Fruit fly (Drosophila melanogaster) whole organism, embryonic: ENCODE measurements around the gene Spn88Eb.

Source experiments
- BEAF-32 ChIP-seq: fragments of 200-800 bp; sonication (Bioruptor generic); optimal IDR thresholded peaks from 3 replicates; lab custom pipeline; 2017; ENCODE audit warnings: missing biosample characterization, missing genetic modification characterization, mild to moderate bottlenecking, moderate library complexity, missing genetic modification reagents
- CG10565 ChIP-seq: fragments of 200-800 bp; sonication (Bioruptor generic); optimal IDR thresholded peaks from 3 replicates; lab custom pipeline; 2016; ENCODE audit warnings: missing biosample characterization, mild to moderate bottlenecking, missing genetic modification characterization
- CG10959 ChIP-seq: fragments of 200-800 bp; sonication (Bioruptor generic); IDR thresholded peaks from 2 replicates; pipeline ENCODE4 v1.3.6; 2022; ENCODE audit warnings: missing biosample characterization, missing genetic modification characterization
- CG11560 ChIP-seq: fragments of 200-800 bp; sonication (Bioruptor generic); IDR thresholded peaks from 3 replicates; pipeline ENCODE4 v1.3.6; 2022; ENCODE audit warnings: missing biosample characterization, missing genetic modification characterization
- CG12155 ChIP-seq: fragments of 200-800 bp; sonication (Bioruptor generic); optimal IDR thresholded peaks from 3 replicates; lab custom pipeline; 2016; ENCODE audit warnings: missing biosample characterization, missing genetic modification characterization
- CG12391 ChIP-seq: fragments of 200-800 bp; sonication (Bioruptor generic); optimal IDR thresholded peaks from 3 replicates; lab custom pipeline; 2018; ENCODE audit warnings: missing biosample characterization, mild to moderate bottlenecking, missing genetic modification characterization, moderate library complexity
- CG15514 ChIP-seq: fragments of 200-800 bp; sonication (Bioruptor generic); optimal IDR thresholded peaks from 3 replicates; lab custom pipeline; 2017; ENCODE audit warnings: missing biosample characterization, missing genetic modification characterization, mild to moderate bottlenecking, moderate library complexity, missing genetic modification reagents
- CG15601 ChIP-seq: fragments of 200-800 bp; sonication (Bioruptor generic); optimal IDR thresholded peaks from 3 replicates; lab custom pipeline; 2019; ENCODE audit warnings: missing biosample characterization, mild to moderate bottlenecking, missing genetic modification characterization, moderate library complexity
- CG1603 ChIP-seq: fragments of 200-800 bp; sonication (Bioruptor generic); optimal IDR thresholded peaks from 2 replicates; lab custom pipeline; 2019; ENCODE audit warnings: missing biosample characterization, mild to moderate bottlenecking, missing genetic modification characterization, moderate library complexity
- CG17186 ChIP-seq: fragments of 200-800 bp; sonication (Bioruptor generic); optimal IDR thresholded peaks from 3 replicates; lab custom pipeline; 2017; ENCODE audit warnings: missing biosample characterization, missing genetic modification reagents, missing genetic modification characterization
- CG17385 ChIP-seq: fragments of 200-800 bp; sonication (Bioruptor generic); optimal IDR thresholded peaks from 3 replicates; lab custom pipeline; 2018; ENCODE audit warnings: missing biosample characterization, mild to moderate bottlenecking, missing genetic modification characterization
- CG17568 ChIP-seq: fragments of 200-800 bp; sonication (Bioruptor generic); optimal IDR thresholded peaks from 2 replicates; lab custom pipeline; 2018; ENCODE audit warnings: missing biosample characterization, mild to moderate bottlenecking, missing genetic modification characterization, moderate library complexity
- CG17829 ChIP-seq: fragments of 200-800 bp; optimal IDR thresholded peaks from 2 replicates; lab custom pipeline; 2019; ENCODE audit warnings: missing biosample characterization, mild to moderate bottlenecking, missing genetic modification characterization, moderate library complexity
- CG2120 ChIP-seq: fragments of 200-800 bp; sonication (Bioruptor generic); optimal IDR thresholded peaks from 3 replicates; lab custom pipeline; 2016; ENCODE audit warnings: missing biosample characterization, missing genetic modification characterization
- CG30020 ChIP-seq: fragments of 200-800 bp; optimal IDR thresholded peaks from 2 replicates; lab custom pipeline; 2019; ENCODE audit warnings: missing biosample characterization, mild to moderate bottlenecking, missing genetic modification characterization, moderate library complexity
- CG30403 ChIP-seq: fragments of 200-800 bp; sonication (Bioruptor generic); optimal IDR thresholded peaks from 3 replicates; lab custom pipeline; 2016; ENCODE audit warnings: missing biosample characterization, missing genetic modification characterization
- CG3065 ChIP-seq: fragments of 200-800 bp; sonication (Bioruptor generic); optimal IDR thresholded peaks from 2 replicates; lab custom pipeline; 2016; ENCODE audit warnings: missing biosample characterization, missing genetic modification characterization
- CG34376 ChIP-seq: fragments of 200-800 bp; sonication (Bioruptor generic); optimal IDR thresholded peaks from 2 replicates; lab custom pipeline; 2018; ENCODE audit warnings: missing biosample characterization, mild to moderate bottlenecking, missing genetic modification characterization
- CG4707 ChIP-seq: fragments of 200-800 bp; sonication (Bioruptor generic); optimal IDR thresholded peaks from 2 replicates; lab custom pipeline; 2018; ENCODE audit warnings: missing biosample characterization, mild to moderate bottlenecking, missing genetic modification characterization, moderate library complexity
- CG4854 ChIP-seq: fragments of 200-800 bp; sonication (Bioruptor generic); optimal IDR thresholded peaks from 2 replicates; lab custom pipeline; 2016; ENCODE audit warnings: missing biosample characterization, missing genetic modification characterization, inconsistent platforms
- Dll ChIP-seq: fragments of 200-800 bp; sonication (Bioruptor generic); IDR thresholded peaks from 4 replicates; pipeline ENCODE4 v1.3.6; 2022; ENCODE audit warnings: missing biosample characterization, missing genetic modification characterization; ENCODE audit not compliant: partially characterized antibody
- Dp ChIP-seq: fragments of 200-800 bp; sonication (Bioruptor generic); optimal IDR thresholded peaks from 2 replicates; lab custom pipeline; 2018; ENCODE audit warnings: missing biosample characterization, mild to moderate bottlenecking, missing genetic modification characterization, moderate library complexity
- E2f2 ChIP-seq: fragments of 200-800 bp; sonication (Bioruptor generic); IDR thresholded peaks from 2 replicates; pipeline ENCODE4 v1.3.6; 2022; ENCODE audit warnings: missing biosample characterization, missing genetic modification characterization
- Hsf ChIP-seq: fragments of 200-800 bp; sonication (Bioruptor generic); optimal IDR thresholded peaks from 3 replicates; lab custom pipeline; 2016; ENCODE audit warnings: missing biosample characterization, missing genetic modification characterization
- Nf-YC ChIP-seq: fragments of 200-800 bp; optimal IDR thresholded peaks from 3 replicates; lab custom pipeline; 2019; ENCODE audit warnings: missing biosample characterization, mild to moderate bottlenecking, missing genetic modification characterization, moderate library complexity
- Oli ChIP-seq: fragments of 200-800 bp; sonication (Bioruptor generic); optimal IDR thresholded peaks from 2 replicates; lab custom pipeline; 2018; ENCODE audit warnings: missing biosample characterization, mild to moderate bottlenecking, missing genetic modification characterization, moderate library complexity
- PHDP ChIP-seq: fragments of 200-800 bp; sonication (Bioruptor generic); optimal IDR thresholded peaks from 3 replicates; lab custom pipeline; 2018; ENCODE audit warnings: missing biosample characterization, mild to moderate bottlenecking, missing genetic modification characterization, moderate library complexity
- Sry-β ChIP-seq: fragments of 200-800 bp; sonication (Bioruptor generic); optimal IDR thresholded peaks from 2 replicates; lab custom pipeline; 2018; ENCODE audit warnings: missing biosample characterization, mild to moderate bottlenecking, missing genetic modification characterization, moderate library complexity
- Taf1 ChIP-seq: fragments of 200-800 bp; sonication (Bioruptor generic); IDR thresholded peaks from 2 replicates; pipeline ENCODE4 v1.3.6; 2022; ENCODE audit warnings: missing biosample characterization, missing genetic modification characterization
- Xbp1 ChIP-seq: fragments of 200-800 bp; sonication (Bioruptor generic); optimal IDR thresholded peaks from 3 replicates; lab custom pipeline; 2016; ENCODE audit warnings: missing biosample characterization, mild to moderate bottlenecking, missing genetic modification characterization
- amos ChIP-seq: fragments of 200-800 bp; sonication (Bioruptor generic); IDR thresholded peaks from 2 replicates; pipeline ENCODE4 v1.3.6; 2022; ENCODE audit warnings: missing biosample characterization, missing genetic modification characterization; ENCODE audit not compliant: partially characterized antibody
- aop ChIP-seq: fragments of 200-800 bp; sonication (Bioruptor generic); IDR thresholded peaks from 2 replicates; pipeline ENCODE4 v1.3.6; 2022; ENCODE audit warnings: missing biosample characterization, missing genetic modification characterization
- ash1 ChIP-seq: fragments of 200-800 bp; sonication (Bioruptor generic); optimal IDR thresholded peaks from 2 replicates; lab custom pipeline; 2018; ENCODE audit warnings: missing biosample characterization, mild to moderate bottlenecking, missing genetic modification characterization
- az2 ChIP-seq: fragments of 200-800 bp; sonication (Bioruptor generic); optimal IDR thresholded peaks from 3 replicates; lab custom pipeline; 2016; ENCODE audit warnings: missing biosample characterization, missing genetic modification characterization
- bigmax ChIP-seq: fragments of 200-800 bp; sonication (Bioruptor generic); optimal IDR thresholded peaks from 2 replicates; lab custom pipeline; 2018; ENCODE audit warnings: missing biosample characterization, mild to moderate bottlenecking, missing genetic modification characterization
- ci ChIP-seq: fragments of 200-800 bp; sonication (Bioruptor generic); IDR thresholded peaks from 3 replicates; pipeline ENCODE4 v1.3.6; 2022; ENCODE audit warnings: missing biosample characterization, missing genetic modification characterization
- dmrt11E ChIP-seq: fragments of 200-800 bp; sonication (Bioruptor generic); optimal IDR thresholded peaks from 3 replicates; lab custom pipeline; 2018; ENCODE audit warnings: missing biosample characterization, mild to moderate bottlenecking, missing genetic modification characterization, moderate library complexity
- dmrt99B ChIP-seq: fragments of 200-800 bp; sonication (Bioruptor generic); optimal IDR thresholded peaks from 2 replicates; lab custom pipeline; 2018; ENCODE audit warnings: missing biosample characterization, mild to moderate bottlenecking, missing genetic modification characterization, moderate library complexity
- gce ChIP-seq: fragments of 200-800 bp; sonication (Bioruptor generic); IDR thresholded peaks from 3 replicates; pipeline ENCODE4 v1.3.6; 2022; ENCODE audit warnings: missing biosample characterization, missing genetic modification characterization
- gcm2 ChIP-seq: fragments of 200-800 bp; sonication (Bioruptor generic); optimal IDR thresholded peaks from 2 replicates; lab custom pipeline; 2016; ENCODE audit warnings: missing biosample characterization, missing genetic modification characterization
- gro ChIP-seq: fragments of 200-800 bp; sonication (Bioruptor generic); optimal IDR thresholded peaks from 2 replicates; lab custom pipeline; 2016; ENCODE audit warnings: missing biosample characterization, missing genetic modification characterization
- jumu ChIP-seq: fragments of 200-800 bp; sonication (Bioruptor generic); optimal IDR thresholded peaks from 3 replicates; lab custom pipeline; 2016; ENCODE audit warnings: missing biosample characterization, missing genetic modification characterization
- nerfin-2 ChIP-seq: fragments of 200-800 bp; sonication (Bioruptor generic); IDR thresholded peaks from 2 replicates; pipeline ENCODE4 v1.3.6; 2022; ENCODE audit warnings: missing biosample characterization, missing genetic modification characterization; ENCODE audit not compliant: partially characterized antibody
- pb ChIP-seq: fragments of 200-800 bp; sonication (Bioruptor generic); optimal IDR thresholded peaks from 3 replicates; lab custom pipeline; 2016; ENCODE audit warnings: missing biosample characterization, missing genetic modification characterization
- pho ChIP-seq: fragments of 200-800 bp; sonication (Bioruptor generic); optimal IDR thresholded peaks from 2 replicates; lab custom pipeline; 2016; ENCODE audit warnings: missing biosample characterization, missing genetic modification characterization
- pita ChIP-seq: fragments of 200-800 bp; sonication (Bioruptor generic); optimal IDR thresholded peaks from 2 replicates; lab custom pipeline; 2017; ENCODE audit warnings: missing biosample characterization, mild to moderate bottlenecking, missing genetic modification characterization
- pzg ChIP-seq: fragments of 200-800 bp; sonication (Bioruptor generic); optimal IDR thresholded peaks from 3 replicates; lab custom pipeline; 2018; ENCODE audit warnings: missing biosample characterization, mild to moderate bottlenecking, missing genetic modification characterization, moderate library complexity
- sob ChIP-seq: fragments of 200-800 bp; sonication (Bioruptor generic); IDR thresholded peaks from 2 replicates; pipeline ENCODE4 v1.3.6; 2022; ENCODE audit warnings: missing biosample characterization, missing genetic modification characterization
- stwl ChIP-seq: fragments of 200-800 bp; sonication (Bioruptor generic); optimal IDR thresholded peaks from 3 replicates; lab custom pipeline; 2018; ENCODE audit warnings: missing biosample characterization, mild to moderate bottlenecking, missing genetic modification characterization, moderate library complexity
- tna ChIP-seq: fragments of 200-800 bp; sonication (Bioruptor generic); IDR thresholded peaks from 2 replicates; pipeline ENCODE4 v1.3.6; 2022; ENCODE audit warnings: missing biosample characterization, missing genetic modification characterization; ENCODE audit not compliant: partially characterized antibody

Spn88Eb gene

DNA sequence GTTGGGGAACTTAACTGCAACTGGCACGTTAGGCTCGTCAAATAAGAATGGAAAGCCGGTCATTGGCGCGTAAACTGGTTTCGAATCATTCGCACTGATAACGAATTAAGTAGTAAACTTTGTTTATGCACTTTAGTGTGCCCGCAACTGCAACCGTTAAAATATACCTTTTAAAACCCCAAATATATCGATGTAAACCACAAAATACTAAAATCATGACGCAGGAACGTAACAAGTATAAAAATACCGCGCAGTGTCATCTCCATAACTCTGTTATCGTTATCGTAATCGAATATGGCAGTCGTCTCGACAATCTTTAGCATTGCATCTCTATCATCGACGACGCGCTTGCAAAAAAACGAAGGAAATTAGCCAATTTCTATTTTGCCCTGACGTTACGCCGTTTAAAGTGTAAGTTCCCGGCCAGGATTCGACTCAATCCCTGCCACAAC, 16.7 kb upstream of the Spn88Eb start, which contains the start of the genes CG31344 and Caf1-55 (continued):
- TF ChIP-seq gcm2 (no peak), CG1603 (tag; lab: Kevin White, UChicago) (peak; percentile 84), CG17568 (GFP tag; lab: Kevin White, UChicago) (no peak), CG12155 (peak; percentile 12), pb (GFP tag; lab: Kevin White, UChicago) (no peak), pho (peak; percentile 51), pzg (GFP tag; lab: Kevin White, UChicago) (peak; percentile 98), CG30020 (tag; lab: Kevin White, UChicago) (peak; percentile 56), Oli (tag; lab: Kevin White, UChicago) (no peak), CG17829 (peak; percentile 34), gce (GFP tag; lab: Robert Waterston, UW) (no peak), Dp (peak; percentile 77), CG3065 (GFP tag; lab: Kevin White, UChicago) (no peak), az2 (GFP tag; lab: Kevin White, UChicago) (peak; percentile 14), CG30403 (GFP tag; lab: Kevin White, UChicago) (peak; percentile 18), dmrt99B (tag; lab: Kevin White, UChicago) (no peak), Taf1 (GFP tag; lab: Robert Waterston, UW) (no peak), CG11560 (peak; percentile 91), ci (GFP tag; lab: Robert Waterston, UW) (peak; percentile 17; the same call in 1 of the 3 replicates), CG4854 (no peak), CG10565 (GFP tag; lab: Kevin White, UChicago) (no peak), nerfin-2 (GFP tag; lab: Robert Waterston, UW) (peak; percentile 83), CG12391 (tag; lab: Kevin White, UChicago) (peak; percentile 54), CG15601 (tag; lab: Kevin White, UChicago) (peak; percentile 32), ash1 (GFP tag; lab: Kevin White, UChicago) (no peak), Nf-YC (tag; lab: Kevin White, UChicago) (peak; percentile 9), CG15514 (GFP tag; lab: Kevin White, UChicago) (peak; percentile 68), E2f2 (GFP tag; lab: Robert Waterston, UW) (peak; percentile 82), aop (GFP tag; lab: Robert Waterston, UW) (no peak), CG4707 (GFP tag; lab: Kevin White, UChicago) (no peak), CG2120 (GFP tag; lab: Kevin White, UChicago) (peak; percentile 55), Hsf (GFP tag; lab: Kevin White, UChicago) (peak; percentile 1), Dll (peak; percentile 86), gro (peak; percentile 26), CG17186 (GFP tag; lab: Kevin White, UChicago) (peak; percentile 3), CG34376 (GFP tag; lab: Kevin White, UChicago) (no peak), CG10959 (no peak), sob (GFP tag; lab: Robert Waterston, UW) (no peak), CG17385 (GFP tag; lab: Kevin White, UChicago) (no peak), amos (GFP tag; lab: Robert Waterston, UW) (peak; percentile 78), tna (GFP tag; lab: Robert Waterston, UW) (peak; percentile 44; the same call in 1 of the 2 replicates), PHDP (tag; lab: Kevin White, UChicago) (peak; percentile 25), dmrt11E (tag; lab: Kevin White, UChicago) (no peak), jumu (GFP tag; lab: Kevin White, UChicago) (peak; percentile 9), bigmax (GFP tag; lab: Kevin White, UChicago) (no peak), BEAF-32 (GFP tag; lab: Kevin White, UChicago) (peak; percentile 81), Xbp1 (peak; percentile 28), Sry-β (GFP tag; lab: Kevin White, UChicago) (no peak), pita (GFP tag; lab: Kevin White, UChicago) (no peak), stwl (peak; percentile 69)
